Worm (Caenorhabditis elegans): ENCODE data around the gene gasr-8.

- TF ChIP-seq ama-1 (optimal IDR thresholded peaks at IDR 0.05): no peak
- TF ChIP-seq elt-3 (tag; optimal IDR thresholded peaks at IDR 0.05): no peak
- TF ChIP-seq ztf-11 (tag; optimal IDR thresholded peaks at IDR 0.05): no peak
- TF ChIP-seq unc-39 (tag; optimal IDR thresholded peaks at IDR 0.05): no peak
- TF ChIP-seq nhr-10 (tag; optimal IDR thresholded peaks at IDR 0.05): no peak
- no peak for TF ChIP-seq skn-1 (tag; optimal IDR thresholded peaks at IDR 0.05)
- no peak for TF ChIP-seq ztf-4 (tag; optimal IDR thresholded peaks at IDR 0.05)
- TF ChIP-seq sma-3 (GFP tag; optimal IDR thresholded peaks at IDR 0.05): no peak
- TF ChIP-seq nhr-12 (tag; optimal IDR thresholded peaks at IDR 0.05): no peak
- no peak for TF ChIP-seq snpc-4 (tag; optimal IDR thresholded peaks at IDR 0.05)
- no peak for TF ChIP-seq sem-4 (tag; optimal IDR thresholded peaks at IDR 0.05)
- no peak for TF ChIP-seq zag-1 (tag; optimal IDR thresholded peaks at IDR 0.05)
- no peak for TF ChIP-seq nhr-25 (tag; optimal IDR thresholded peaks at IDR 0.05)
- no peak for TF ChIP-seq sma-9 (GFP tag; optimal IDR thresholded peaks at IDR 0.05)
- TF ChIP-seq sma-9 (tag; optimal IDR thresholded peaks at IDR 0.05): no peak
Measured at ce11 chrV:14642016-14642415, 46.9 kb upstream of the gasr-8 start.

All from whole organism, L2 larva.